Worm (Caenorhabditis elegans): ENCODE measurements around the gene C09E7.7.

Gene C09E7.7

DNA sequence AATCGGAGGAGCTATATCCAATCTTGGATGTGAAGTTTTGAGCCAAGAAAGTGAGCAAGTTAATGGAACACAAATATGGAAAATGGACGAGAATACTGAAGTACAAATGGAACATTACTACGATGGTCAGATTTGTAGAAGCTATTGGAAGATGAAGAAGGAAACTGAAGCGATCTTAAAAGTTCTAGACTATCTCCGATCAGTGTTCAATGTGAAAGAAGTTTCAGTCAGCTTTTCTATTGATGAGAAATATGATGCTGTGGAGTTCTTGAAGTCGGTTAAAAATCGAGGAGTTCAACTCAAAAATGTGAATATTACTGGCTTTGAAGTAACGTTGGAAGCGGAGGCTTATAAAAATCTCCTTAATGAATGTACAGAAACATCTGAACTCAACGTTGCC, 51.9 kb downstream of the C09E7.7 start:
- no peak for TF ChIP-seq unc-39 (tag; optimal IDR thresholded peaks at IDR 0.05)
- TF ChIP-seq unc-62 (GFP tag; optimal IDR thresholded peaks at IDR 0.05), result no peak
- no peak for TF ChIP-seq pqm-1 (tag; optimal IDR thresholded peaks at IDR 0.05)

DNA sequence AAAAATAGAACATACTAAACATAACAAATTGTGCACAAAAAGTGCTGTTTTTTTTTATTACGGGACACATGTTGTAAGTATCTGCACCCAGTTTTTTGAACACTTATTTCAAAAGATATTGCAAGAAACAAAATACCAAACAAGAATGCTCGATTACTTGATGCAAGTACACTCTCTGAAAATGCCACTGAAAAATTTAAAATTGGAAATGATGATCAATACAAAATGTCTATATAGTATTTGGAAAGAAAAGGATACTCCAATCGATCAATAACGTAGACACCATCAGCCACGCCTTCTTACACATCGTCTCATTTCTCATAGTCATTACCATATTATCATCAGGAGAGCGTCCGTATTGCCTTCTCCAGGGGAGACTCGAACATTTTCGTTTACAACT, 52.9 kb downstream of the C09E7.7 start, which contains the start of gene sdz-15:
Gene sdz-15 (plus strand): TSS at position 301 of the 400 bp plus-strand sequence.
- TF ChIP-seq nhr-76 (tag; optimal IDR thresholded peaks at IDR 0.05), result no peak
- no peak for TF ChIP-seq snpc-4 (tag; optimal IDR thresholded peaks at IDR 0.05)
- TF ChIP-seq nhr-237 (tag; optimal IDR thresholded peaks at IDR 0.05), result no peak
- no peak for TF ChIP-seq zag-1 (tag; optimal IDR thresholded peaks at IDR 0.05)
- no peak for TF ChIP-seq sea-2 (GFP tag; optimal IDR thresholded peaks at IDR 0.05)
- TF ChIP-seq mdl-1 (tag; optimal IDR thresholded peaks at IDR 0.05), result no peak
- no peak for TF ChIP-seq elt-3 (tag; optimal IDR thresholded peaks at IDR 0.05)
- no peak for TF ChIP-seq skn-1 (tag; optimal IDR thresholded peaks at IDR 0.05)
- no peak for TF ChIP-seq lin-15B (tag; optimal IDR thresholded peaks at IDR 0.05)
- no peak for TF ChIP-seq pha-4 (tag; optimal IDR thresholded peaks at IDR 0.05)
- no peak for TF ChIP-seq aly-2 (tag; optimal IDR thresholded peaks at IDR 0.05)
- TF ChIP-seq nhr-12 (tag; optimal IDR thresholded peaks at IDR 0.05), result no peak
- no peak for TF ChIP-seq fkh-10 (GFP tag; optimal IDR thresholded peaks at IDR 0.05)
- TF ChIP-seq fkh-2 (tag; optimal IDR thresholded peaks at IDR 0.05), result no peak
- TF ChIP-seq ZK546.5 (tag; optimal IDR thresholded peaks at IDR 0.05), result no peak
- TF ChIP-seq nfya-1 (tag; optimal IDR thresholded peaks at IDR 0.05; ENCODE audit: insufficient read depth), result no peak
- no peak for TF ChIP-seq unc-39 (tag; optimal IDR thresholded peaks at IDR 0.05)
- TF ChIP-seq R02D3.7 (tag; optimal IDR thresholded peaks at IDR 0.05), result no peak
- no peak for TF ChIP-seq ceh-28 (tag; optimal IDR thresholded peaks at IDR 0.05)
- TF ChIP-seq nhr-28 (tag; optimal IDR thresholded peaks at IDR 0.05), result no peak
